Worm (Caenorhabditis elegans) whole organism, L2 larva: Measurements from ENCODE around the gene F41G3.5.

Source experiments
- Y55F3AM.14 ChIP-seq: fragments of 200-800 bp; sonication (Bioruptor generic); optimal IDR thresholded peaks from 2 replicates; lab custom pipeline; 2018; ENCODE audit warnings: mild to moderate bottlenecking, missing genetic modification characterization, missing compliant biosample characterization
- alr-1 ChIP-seq: fragments of 150-350 bp; optimal IDR thresholded peaks from 2 replicates; lab custom pipeline; 2014; ENCODE audit warnings: missing biosample characterization, missing genetic modification characterization
- ama-1 ChIP-seq: fragments of 150-350 bp; optimal IDR thresholded peaks from 2 replicates; lab custom pipeline; 2018; ENCODE audit warnings: inconsistent platforms
- crh-2 ChIP-seq: sonication (generic microtip); optimal IDR thresholded peaks from 2 replicates; lab custom pipeline; 2017; ENCODE audit warnings: missing biosample characterization, missing genetic modification characterization
- lin-39 ChIP-seq: fragments of 150-350 bp; optimal IDR thresholded peaks from 2 replicates; lab custom pipeline; 2014; ENCODE audit warnings: missing biosample characterization, missing genetic modification reagents, missing genetic modification characterization
- lsy-2 ChIP-seq, 2 experiments: fragments of 150-350 bp in 1 of 2; sonication (generic microtip) in 1 of 2; optimal IDR thresholded peaks; 2 replicates each; lab custom pipeline; 2014 to 2017; ENCODE audit warnings: missing biosample characterization in 2 of 2, missing genetic modification characterization in 2 of 2
- nhr-10 ChIP-seq: sonication (generic microtip); optimal IDR thresholded peaks from 2 replicates; lab custom pipeline; 2017; ENCODE audit warnings: missing biosample characterization, missing genetic modification characterization
- nhr-237 ChIP-seq: fragments of 150-350 bp; optimal IDR thresholded peaks from 2 replicates; lab custom pipeline; 2014; ENCODE audit warnings: missing biosample characterization, missing genetic modification characterization
- nhr-25 ChIP-seq: fragments of 150-350 bp; sonication (generic microtip); optimal IDR thresholded peaks from 3 replicates; lab custom pipeline; 2014; ENCODE audit warnings: missing biosample characterization, missing genetic modification characterization
- sma-9 ChIP-seq, 2 experiments: fragments of 150-350 bp in 1 of 2; sonication (generic microtip) in 1 of 2; optimal IDR thresholded peaks; 2 replicates each; lab custom pipeline; 2014 to 2016; ENCODE audit warnings: missing genetic modification characterization in 2 of 2, mild to moderate bottlenecking in 1 of 2, missing biosample characterization in 1 of 2, missing compliant biosample characterization in 1 of 2, missing genetic modification reagents in 1 of 2, moderate library complexity in 1 of 2
- ztf-1 ChIP-seq: fragments of 200-800 bp; sonication (Bioruptor generic); conservative IDR thresholded peaks from 2 replicates; pipeline ENCODE4 v1.3.6; 2022; ENCODE audit warnings: missing genetic modification characterization, missing compliant biosample characterization
- ztf-11 ChIP-seq: sonication (generic microtip); optimal IDR thresholded peaks from 2 replicates; lab custom pipeline; 2017; ENCODE audit warnings: missing biosample characterization, missing genetic modification characterization

DNA sequence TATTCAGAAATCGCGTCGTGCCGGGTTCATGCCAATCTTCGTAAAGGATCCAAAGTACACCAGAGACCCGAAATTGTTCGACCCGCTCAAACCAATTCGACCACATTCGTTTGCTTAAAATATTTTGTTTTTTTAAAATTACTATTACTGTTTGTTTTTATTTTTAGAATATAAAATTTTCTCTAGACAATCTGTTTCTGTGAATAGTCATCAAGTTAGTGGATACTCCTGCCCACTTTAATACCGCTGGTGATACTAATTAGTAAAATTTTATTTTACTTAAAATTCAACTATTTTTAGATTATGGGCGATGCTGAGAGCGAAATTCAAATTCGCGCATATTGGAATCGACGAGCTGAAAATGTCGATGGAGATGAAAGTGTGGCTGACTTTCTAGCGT lies 9.9 kb upstream of the F41G3.5 start, which contains the start of gene T14B4.1:
- TF ChIP-seq nhr-237 (tag; lab: Kevin White, UChicago) (no peak), nhr-25 (tag; lab: Kevin White, UChicago) (no peak), lsy-2 (tag; optimal IDR thresholded peaks at IDR 0.05; lab: Kevin White, UChicago) (no peak), nhr-10 (no peak), sma-9 (GFP tag; optimal IDR thresholded peaks at IDR 0.05; lab: Kevin White, UChicago) (no peak), sma-9 (tag; optimal IDR thresholded peaks at IDR 0.05; lab: Kevin White, UChicago) (no peak), ama-1 (lab: Kevin White, UChicago) (no peak), ztf-1 (GFP tag; lab: Robert Waterston, UW) (no peak), lin-39 (tag; lab: Kevin White, UChicago) (no peak), ztf-11 (no peak), Y55F3AM.14 (GFP tag; lab: Kevin White, UChicago) (no peak), alr-1 (tag; lab: Kevin White, UChicago) (no peak), crh-2 (tag; lab: Kevin White, UChicago) (no peak)
